Worm (Caenorhabditis elegans): ENCODE measurements around the gene srab-20.

DNA sequence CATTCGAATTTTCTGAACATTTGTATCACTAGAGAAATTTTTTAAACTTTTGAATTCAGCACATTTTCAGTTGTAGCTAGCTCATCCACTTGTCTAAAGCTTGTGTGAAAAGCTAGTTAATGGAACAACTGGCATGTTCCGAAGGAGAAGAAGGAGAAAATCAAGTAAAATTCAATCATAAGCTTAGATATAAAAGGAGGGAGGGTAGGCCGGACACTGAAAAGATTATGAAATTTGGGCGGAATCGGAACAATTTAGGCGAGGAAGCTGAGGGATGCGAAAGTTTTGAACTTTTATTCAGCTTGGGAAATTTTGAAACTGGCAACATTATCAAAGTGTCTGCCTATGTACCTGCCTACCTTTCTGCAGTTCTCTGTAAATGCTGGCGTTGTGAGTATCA is 23.7 kb downstream of the srab-20 start:
- TF ChIP-seq pqm-1 (tag; optimal IDR thresholded peaks at IDR 0.05) (no peak), aly-2 (tag; optimal IDR thresholded peaks at IDR 0.05) (no peak)

Data from whole organism, L3 larva.